Fruit fly (Drosophila melanogaster) whole organism, embryonic: ENCODE data around the gene CG44303.

ENCODE experiments used
- Ada2b ChIP-seq: fragments of 200-800 bp; sonication (Bioruptor generic); IDR thresholded peaks from 2 replicates; pipeline ENCODE4 v1.3.6; 2022; ENCODE audit warnings: missing biosample characterization, missing genetic modification characterization
- Awh ChIP-seq: fragments of 200-800 bp; sonication (Bioruptor generic); IDR thresholded peaks from 2 replicates; pipeline ENCODE4, ENCODE4 v1.3.6; 2022; ENCODE audit warnings: missing biosample characterization, missing genetic modification characterization
- Bgb ChIP-seq: fragments of 200-800 bp; sonication (Bioruptor generic); IDR thresholded peaks from 2 replicates; pipeline ENCODE4 v1.3.6; 2022; ENCODE audit warnings: missing biosample characterization, missing genetic modification characterization; ENCODE audit not compliant: partially characterized antibody
- BtbVII ChIP-seq: fragments of 200-800 bp; sonication (Bioruptor generic); optimal IDR thresholded peaks from 3 replicates; lab custom pipeline; 2017; ENCODE audit warnings: missing biosample characterization, mild to moderate bottlenecking, missing genetic modification characterization
- CG12659 ChIP-seq: fragments of 200-800 bp; sonication (Bioruptor generic); optimal IDR thresholded peaks from 3 replicates; lab custom pipeline; 2017; ENCODE audit warnings: mild to moderate bottlenecking, missing biosample characterization, missing genetic modification reagents, missing genetic modification characterization
- CG12769 ChIP-seq: fragments of 200-800 bp; sonication (Bioruptor generic); optimal IDR thresholded peaks from 2 replicates; lab custom pipeline; 2019; ENCODE audit warnings: missing biosample characterization, mild to moderate bottlenecking, missing genetic modification characterization, moderate library complexity
- CG14441 ChIP-seq: fragments of 200-800 bp; sonication (Bioruptor generic); IDR thresholded peaks from 2 replicates; pipeline ENCODE4 v1.3.6; 2022; ENCODE audit warnings: missing biosample characterization, missing genetic modification characterization
- CG14860 ChIP-seq: fragments of 200-800 bp; sonication (Bioruptor generic); IDR thresholded peaks from 3 replicates; pipeline ENCODE4 v1.3.6; 2022; ENCODE audit warnings: missing biosample characterization, missing genetic modification characterization; ENCODE audit not compliant: partially characterized antibody
- CG31441 ChIP-seq: fragments of 200-800 bp; sonication (Bioruptor generic); IDR thresholded peaks from 2 replicates; pipeline ENCODE4 v1.3.6; 2022; ENCODE audit warnings: missing biosample characterization, missing genetic modification characterization
- CG3995 ChIP-seq: fragments of 200-800 bp; sonication (Bioruptor generic); optimal IDR thresholded peaks from 3 replicates; lab custom pipeline; 2016; ENCODE audit warnings: missing biosample characterization, missing genetic modification characterization
- CG4328 ChIP-seq: fragments of 200-800 bp; sonication (Bioruptor generic); optimal IDR thresholded peaks from 3 replicates; lab custom pipeline; 2017; ENCODE audit warnings: missing biosample characterization, missing genetic modification reagents, missing genetic modification characterization
- CG43689 ChIP-seq: fragments of 200-800 bp; sonication (Bioruptor generic); IDR thresholded peaks from 2 replicates; pipeline ENCODE4 v1.3.6; 2022; ENCODE audit warnings: missing biosample characterization, missing genetic modification characterization
- CG6272 ChIP-seq: fragments of 200-800 bp; sonication (Bioruptor generic); IDR thresholded peaks from 2 replicates; pipeline ENCODE4 v1.3.6; 2022; ENCODE audit warnings: missing biosample characterization, missing genetic modification characterization
- CG7556 ChIP-seq: fragments of 200-800 bp; sonication (Bioruptor generic); optimal IDR thresholded peaks from 2 replicates; lab custom pipeline; 2017; ENCODE audit warnings: missing biosample characterization, mild to moderate bottlenecking, missing genetic modification characterization
- CG7745 ChIP-seq: fragments of 200-800 bp; sonication (Bioruptor generic); optimal IDR thresholded peaks from 2 replicates; lab custom pipeline; 2018; ENCODE audit warnings: missing biosample characterization, mild to moderate bottlenecking, missing genetic modification characterization, moderate library complexity
- CG7963 ChIP-seq: fragments of 200-800 bp; sonication (Bioruptor generic); IDR thresholded peaks from 3 replicates; pipeline ENCODE4 v1.3.6; 2022; ENCODE audit warnings: missing biosample characterization, missing genetic modification characterization; ENCODE audit not compliant: partially characterized antibody
- CG8388 ChIP-seq: fragments of 200-800 bp; sonication (Bioruptor generic); optimal IDR thresholded peaks from 2 replicates; lab custom pipeline; 2019; ENCODE audit warnings: missing biosample characterization, mild to moderate bottlenecking, missing genetic modification characterization, moderate library complexity
- CTCF ChIP-seq: fragments of 200-800 bp; sonication (Bioruptor generic); optimal IDR thresholded peaks from 2 replicates; lab custom pipeline; 2017; ENCODE audit warnings: missing biosample characterization, mild to moderate bottlenecking, missing genetic modification characterization, moderate library complexity
- D ChIP-seq, 2 experiments: fragments of 200-800 bp in 1 of 2; fragments of >200 bp in 1 of 2; sonication (Bioruptor generic) in 1 of 2; optimal IDR thresholded peaks; 2 replicates in 1 of 2; 3 replicates in 1 of 2; lab custom pipeline; 2017; ENCODE audit warnings: mild to moderate bottlenecking in 1 of 2, missing biosample characterization in 1 of 2, missing genetic modification characterization in 1 of 2, missing genetic modification reagents in 1 of 2
- Fer1 ChIP-seq: fragments of 200-800 bp; sonication (Bioruptor generic); optimal IDR thresholded peaks from 2 replicates; lab custom pipeline; 2017; ENCODE audit warnings: missing biosample characterization, mild to moderate bottlenecking, missing genetic modification characterization
- Fer2 ChIP-seq: fragments of 200-800 bp; sonication (Bioruptor generic); optimal IDR thresholded peaks from 2 replicates; lab custom pipeline; 2018; ENCODE audit warnings: missing biosample characterization, mild to moderate bottlenecking, missing genetic modification characterization, moderate library complexity
- HLH54F ChIP-seq: fragments of 200-800 bp; sonication (Bioruptor generic); optimal IDR thresholded peaks from 3 replicates; lab custom pipeline; 2016; ENCODE audit warnings: missing biosample characterization, missing genetic modification characterization
- HmgD ChIP-seq: fragments of 200-800 bp; sonication (Bioruptor generic); optimal IDR thresholded peaks from 3 replicates; lab custom pipeline; 2016; ENCODE audit warnings: missing biosample characterization, missing genetic modification characterization
- Hr51 ChIP-seq, 2 experiments: fragments of 200-800 bp; sonication (Bioruptor generic); optimal IDR thresholded peaks; 2 replicates in 1 of 2; 3 replicates in 1 of 2; lab custom pipeline; 2016 to 2018; ENCODE audit warnings: missing biosample characterization in 2 of 2, missing genetic modification characterization in 2 of 2, mild to moderate bottlenecking in 1 of 2, moderate library complexity in 1 of 2
- Kr ChIP-seq: fragments of 200-800 bp; sonication (Bioruptor generic); optimal IDR thresholded peaks from 2 replicates; lab custom pipeline; 2017; ENCODE audit warnings: missing biosample characterization, mild to moderate bottlenecking, missing genetic modification characterization
- MTF-1 ChIP-seq: fragments of 200-800 bp; sonication (Bioruptor generic); optimal IDR thresholded peaks from 2 replicates; lab custom pipeline; 2018; ENCODE audit warnings: missing biosample characterization, mild to moderate bottlenecking, missing genetic modification characterization, borderline replicate concordance
- Med ChIP-seq: fragments of 200-800 bp; sonication (Bioruptor generic); peaks from one replicate; lab custom pipeline; 2016; ENCODE audit warnings: missing biosample characterization, missing genetic modification characterization, mild to moderate bottlenecking, inconsistent platforms, moderate library complexity
- Myb ChIP-seq: fragments of 200-800 bp; sonication (Bioruptor generic); optimal IDR thresholded peaks from 2 replicates; lab custom pipeline; 2016; ENCODE audit warnings: missing biosample characterization, missing genetic modification characterization
- Oaz ChIP-seq: fragments of 200-800 bp; sonication (Bioruptor generic); IDR thresholded peaks from 2 replicates; pipeline ENCODE4 v1.3.6; 2022; ENCODE audit warnings: missing biosample characterization, missing genetic modification characterization
- Xbp1 ChIP-seq: fragments of 200-800 bp; sonication (Bioruptor generic); optimal IDR thresholded peaks from 3 replicates; lab custom pipeline; 2016; ENCODE audit warnings: missing biosample characterization, mild to moderate bottlenecking, missing genetic modification characterization
- YL-1 ChIP-seq: fragments of 200-800 bp; sonication (Bioruptor generic); optimal IDR thresholded peaks from 3 replicates; lab custom pipeline; 2017; ENCODE audit warnings: missing biosample characterization, mild to moderate bottlenecking, missing genetic modification characterization
- abd-A ChIP-seq: fragments of 200-800 bp; sonication (Bioruptor generic); optimal IDR thresholded peaks from 3 replicates; lab custom pipeline; 2019; ENCODE audit warnings: missing biosample characterization, mild to moderate bottlenecking, missing genetic modification characterization, moderate library complexity
- ap ChIP-seq: fragments of 200-800 bp; sonication (Bioruptor generic); IDR thresholded peaks from 2 replicates; pipeline ENCODE4 v1.3.6; 2022; ENCODE audit warnings: missing biosample characterization, missing genetic modification characterization
- bcd ChIP-seq: fragments of 200-800 bp; sonication (Bioruptor generic); optimal IDR thresholded peaks from 2 replicates; lab custom pipeline; 2017; ENCODE audit warnings: missing biosample characterization, mild to moderate bottlenecking, missing genetic modification characterization
- cas ChIP-seq: fragments of 200-800 bp; sonication (Bioruptor generic); IDR thresholded peaks from 2 replicates; pipeline ENCODE4 v1.3.6; 2022; ENCODE audit warnings: missing biosample characterization, missing genetic modification characterization
- dimm ChIP-seq: fragments of 200-800 bp; sonication (Bioruptor generic); IDR thresholded peaks from 2 replicates; pipeline ENCODE4 v1.3.6; 2022; ENCODE audit warnings: missing biosample characterization, missing genetic modification characterization
- disco-r ChIP-seq: fragments of 200-800 bp; sonication (Bioruptor generic); optimal IDR thresholded peaks from 2 replicates; lab custom pipeline; 2016; ENCODE audit warnings: missing biosample characterization, missing genetic modification characterization
- esg ChIP-seq: fragments of 200-800 bp; sonication (Bioruptor generic); conservative IDR thresholded peaks from 2 replicates; pipeline ENCODE4 v1.3.6; 2022; ENCODE audit warnings: missing biosample characterization, missing genetic modification characterization
- ewg ChIP-seq: fragments of 200-800 bp; sonication (Bioruptor generic); optimal IDR thresholded peaks from 3 replicates; lab custom pipeline; 2017; ENCODE audit warnings: mild to moderate bottlenecking, missing biosample characterization, missing genetic modification reagents, missing genetic modification characterization
- fd96Cb ChIP-seq: fragments of 200-800 bp; sonication (Bioruptor generic); optimal IDR thresholded peaks from 2 replicates; lab custom pipeline; 2018; ENCODE audit warnings: missing biosample characterization, mild to moderate bottlenecking, missing genetic modification characterization, moderate library complexity
- hth ChIP-seq: fragments of >200 bp; optimal IDR thresholded peaks from 2 replicates; lab custom pipeline; 2017; ENCODE audit warnings: inconsistent platforms
- nerfin-1 ChIP-seq: fragments of 200-800 bp; sonication (Bioruptor generic); optimal IDR thresholded peaks from 3 replicates; lab custom pipeline; 2019; ENCODE audit warnings: missing biosample characterization, mild to moderate bottlenecking, missing genetic modification characterization, moderate library complexity
- nmo ChIP-seq: fragments of 200-800 bp; sonication (Bioruptor generic); optimal IDR thresholded peaks from 2 replicates; lab custom pipeline; 2018; ENCODE audit warnings: missing biosample characterization, mild to moderate bottlenecking, missing genetic modification characterization, moderate library complexity
- otp ChIP-seq: fragments of 200-800 bp; sonication (Bioruptor generic); IDR thresholded peaks from 3 replicates; pipeline ENCODE4, ENCODE4 v1.3.6; 2022; ENCODE audit warnings: missing biosample characterization, missing genetic modification characterization
- peb ChIP-seq: fragments of 200-800 bp; sonication (Bioruptor generic); IDR thresholded peaks from 2 replicates; pipeline ENCODE4 v1.3.6; 2022; ENCODE audit warnings: missing biosample characterization, missing genetic modification characterization
- scrt ChIP-seq: fragments of 200-800 bp; sonication (Bioruptor generic); optimal IDR thresholded peaks from 2 replicates; lab custom pipeline; 2018; ENCODE audit warnings: missing biosample characterization, mild to moderate bottlenecking, missing genetic modification characterization, moderate library complexity
- sd ChIP-seq: fragments of 200-800 bp; sonication (Bioruptor generic); optimal IDR thresholded peaks from 3 replicates; lab custom pipeline; 2018; ENCODE audit warnings: missing biosample characterization, mild to moderate bottlenecking, missing genetic modification characterization, moderate library complexity
- so ChIP-seq: fragments of 200-800 bp; sonication (Bioruptor generic); IDR thresholded peaks from 3 replicates; pipeline ENCODE4 v1.3.6; 2022; ENCODE audit warnings: missing biosample characterization, missing genetic modification characterization
- yki ChIP-seq: fragments of >200 bp; optimal IDR thresholded peaks from 3 replicates; lab custom pipeline; 2018

The CG44303 gene

DNA sequence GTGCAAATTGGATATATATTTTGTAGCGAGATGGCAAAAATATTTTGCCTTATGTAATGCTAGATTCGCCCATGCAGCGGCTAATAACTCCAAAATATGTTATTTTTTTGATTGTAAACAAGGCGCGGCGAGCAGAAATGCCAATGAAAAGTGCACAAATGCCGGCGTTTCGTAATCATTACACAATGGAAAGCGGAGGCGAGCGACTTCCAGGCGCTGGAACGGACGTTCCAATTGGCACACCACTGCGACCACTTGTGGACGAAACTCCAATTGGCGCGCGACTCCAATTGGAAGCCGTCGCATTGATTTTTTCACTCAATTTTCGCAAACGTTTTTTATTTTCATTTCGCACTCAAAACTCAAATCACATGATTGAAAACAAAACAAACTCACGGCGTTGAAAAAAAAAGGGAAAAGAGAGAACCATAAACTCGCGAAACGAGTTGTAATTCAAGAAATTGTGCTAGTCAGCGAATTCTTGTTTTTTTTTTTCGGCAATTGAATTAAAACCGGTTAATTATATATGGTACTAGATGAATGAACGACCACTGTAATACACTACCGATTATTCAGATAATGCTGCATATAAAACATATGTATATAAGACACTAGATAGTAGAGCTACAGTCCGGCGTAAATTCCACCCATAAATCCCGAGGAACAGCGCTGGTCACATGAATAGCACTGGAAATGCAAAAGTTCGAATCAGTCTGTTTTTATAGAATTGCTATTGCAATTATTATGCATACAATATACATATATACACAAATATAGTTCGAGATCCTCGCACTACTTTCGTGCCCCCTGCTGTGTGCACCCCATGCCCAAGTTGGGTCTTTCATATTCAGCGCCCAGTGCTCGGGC lies 8.4 kb downstream of the CG44303 start, which contains the start of gene ND-ASHI (continued):
- TF ChIP-seq Xbp1 (GFP tag; lab: Kevin White, UChicago) (peak; percentile 94), CG6272 (GFP tag; lab: Robert Waterston, UW) (peak; percentile 88), CG7963 (GFP tag; lab: Robert Waterston, UW) (no peak), CG12769 (peak; percentile 99), CG3995 (GFP tag; lab: Kevin White, UChicago) (peak; percentile 68), otp (peak; percentile 94), Myb (GFP tag; lab: Kevin White, UChicago) (peak; percentile 79), CG14441 (GFP tag; lab: Robert Waterston, UW) (peak; percentile 99), CG12659 (peak; percentile 96), Fer2 (tag; lab: Kevin White, UChicago) (peak; percentile 89), CG7556 (peak; percentile 94), Awh (GFP tag; lab: Robert Waterston, UW) (peak; percentile 94), scrt (GFP tag; lab: Kevin White, UChicago) (peak; percentile 90), CG7745 (no peak), esg (GFP tag; lab: Robert Waterston, UW) (peak; percentile 89), Fer1 (GFP tag; lab: Kevin White, UChicago) (peak; percentile 96), ewg (GFP tag; lab: Kevin White, UChicago) (peak; percentile 75), YL-1 (GFP tag; lab: Kevin White, UChicago) (peak; percentile 68), CG14860 (no peak), hth (lab: Kevin White, UChicago) (no peak), ap (GFP tag; lab: Robert Waterston, UW) (peak; percentile 93), CG31441 (GFP tag; lab: Robert Waterston, UW) (peak; percentile 89), D (optimal IDR thresholded peaks at IDR 0.05; lab: Kevin White, UChicago) (no peak), D (GFP tag; optimal IDR thresholded peaks at IDR 0.05; lab: Kevin White, UChicago) (peak; percentile 88), peb (GFP tag; lab: Robert Waterston, UW) (peak; percentile 90), Hr51 (GFP tag; optimal IDR thresholded peaks at IDR 0.05; lab: Kevin White, UChicago) (peak; percentile 88 to 90), MTF-1 (GFP tag; lab: Kevin White, UChicago) (peak; percentile 89), yki (lab: Kevin White, UChicago) (no peak), Bgb (no peak), bcd (GFP tag; lab: Kevin White, UChicago) (peak; percentile 95), disco-r (GFP tag; lab: Kevin White, UChicago) (peak; percentile 90), nerfin-1 (peak; percentile 83), dimm (peak; percentile 88), BtbVII (GFP tag; lab: Kevin White, UChicago) (peak; percentile 96), HLH54F (peak; percentile 93), HmgD (GFP tag; lab: Kevin White, UChicago) (peak; percentile 55), Med (GFP tag; lab: Kevin White, UChicago) (peak; percentile 99), CG4328 (peak; percentile 83), Kr (GFP tag; lab: Kevin White, UChicago) (no peak), nmo (GFP tag; lab: Kevin White, UChicago) (peak; percentile 94), fd96Cb (tag; lab: Kevin White, UChicago) (peak; percentile 89), Oaz (GFP tag; lab: Robert Waterston, UW) (peak; percentile 92), cas (GFP tag; lab: Robert Waterston, UW) (peak; percentile 89), CG8388 (GFP tag; lab: Kevin White, UChicago) (peak; percentile 84), sd (tag; lab: Kevin White, UChicago) (peak; percentile 86), CTCF (peak; percentile 66), Ada2b (GFP tag; lab: Robert Waterston, UW) (peak; percentile 96), CG43689 (GFP tag; lab: Robert Waterston, UW) (peak; percentile 87), abd-A (tag; lab: Kevin White, UChicago) (no peak), so (GFP tag; lab: Robert Waterston, UW) (peak; percentile 94)
